Fruit fly (Drosophila melanogaster): ENCODE results near the gene CG12379.

dm6 chrX:15769457-15769856 lies 35.7 kb upstream of the CG12379 start, which contains the start of gene CG33172:
- no peak for TF ChIP-seq EcR (GFP tag; optimal IDR thresholded peaks at IDR 0.05)
- TF ChIP-seq CG8478 (optimal IDR thresholded peaks at IDR 0.05) = no peak
- TF ChIP-seq pan (optimal IDR thresholded peaks at IDR 0.05) = no peak
- no peak for TF ChIP-seq usp (GFP tag; optimal IDR thresholded peaks at IDR 0.05)
- no peak for TF ChIP-seq psq (optimal IDR thresholded peaks at IDR 0.05)

All from whole organism.